Worm (Caenorhabditis elegans) whole organism, young adult: ENCODE results near the gene srd-4.

Experiments
- ama-1 ChIP-seq, 3 experiments: fragments of 150-350 bp in 1 of 3; sonication (generic microtip) in 2 of 3; optimal IDR thresholded peaks; 2 replicates each; lab custom pipeline; 2014 to 2018; ENCODE audit warnings: missing biosample characterization in 2 of 3, missing genetic modification characterization in 2 of 3, missing genetic modification reagents in 2 of 3
- efl-1 ChIP-seq: fragments of 150-350 bp; optimal IDR thresholded peaks from 2 replicates; lab custom pipeline; 2014; ENCODE audit warnings: missing biosample characterization, missing genetic modification reagents, missing genetic modification characterization
- egl-44 ChIP-seq: fragments of 200-800 bp; sonication (Bioruptor generic); IDR thresholded peaks from 2 replicates; pipeline ENCODE4 v1.3.6; 2022; ENCODE audit warnings: missing genetic modification reagents, missing genetic modification characterization, missing compliant biosample characterization
- hrde-1 ChIP-seq: sonication (generic microtip); optimal IDR thresholded peaks from 2 replicates; lab custom pipeline; 2016; ENCODE audit warnings: missing genetic modification characterization, mild to moderate bottlenecking, missing compliant biosample characterization, moderate library complexity, missing genotype, missing genetic modification reagents, borderline replicate concordance
- lin-35 ChIP-seq, 3 experiments: fragments of 150-350 bp in 2 of 3; sonication (generic microtip) in 1 of 3; optimal IDR thresholded peaks; 2 replicates each; lab custom pipeline; 2014 to 2018; ENCODE audit warnings: missing biosample characterization in 3 of 3, missing genetic modification characterization in 3 of 3, missing genetic modification reagents in 3 of 3
- nfya-1 ChIP-seq: sonication (generic microtip); optimal IDR thresholded peaks from 2 replicates; lab custom pipeline; 2017; ENCODE audit warnings: antibody characterized with exemption, missing compliant biosample characterization, missing genetic modification characterization, borderline replicate concordance; ENCODE audit not compliant: insufficient read depth
- rcor-1 ChIP-seq: fragments of 200-800 bp; sonication (Bioruptor generic); IDR thresholded peaks from 2 replicates; pipeline ENCODE4 v1.3.6; 2022; ENCODE audit warnings: missing genetic modification reagents, missing genetic modification characterization, missing compliant biosample characterization
- zfh-2 ChIP-seq: fragments of 200-800 bp; sonication (Bioruptor generic); conservative IDR thresholded peaks from 2 replicates; pipeline ENCODE4 v1.3.6; 2022; ENCODE audit warnings: missing genetic modification reagents, missing genetic modification characterization, missing compliant biosample characterization

ce11 chrV:12162906-12163305 lies 21.8 kb upstream of the srd-4 start, which contains the start of gene srj-4:
- no peak for TF ChIP-seq lin-35 (GFP tag; optimal IDR thresholded peaks at IDR 0.05; lab: Kevin White, UChicago)
- TF ChIP-seq rcor-1 (GFP tag; lab: Robert Waterston, UW) = no peak
- no peak for TF ChIP-seq zfh-2 (GFP tag; lab: Robert Waterston, UW)
- TF ChIP-seq nfya-1 (tag; lab: Kevin White, UChicago) = no peak
- TF ChIP-seq ama-1 (optimal IDR thresholded peaks at IDR 0.05; lab: Kevin White, UChicago) = no peak
- no peak for TF ChIP-seq ama-1 (GFP tag; optimal IDR thresholded peaks at IDR 0.05; lab: Kevin White, UChicago)
- TF ChIP-seq efl-1 = no peak
- TF ChIP-seq egl-44 (GFP tag; lab: Robert Waterston, UW) = no peak
- no peak for TF ChIP-seq hrde-1 (tag; lab: Kevin White, UChicago)
